Worm (Caenorhabditis elegans): ENCODE results near the gene F38A5.8.

- TF ChIP-seq nhr-237 (tag; optimal IDR thresholded peaks at IDR 0.05): no peak
- no peak for TF ChIP-seq ctbp-1 (GFP tag; IDR thresholded peaks at IDR 0.05)
- no peak for TF ChIP-seq nhr-41 (GFP tag; IDR thresholded peaks at IDR 0.05)
- no peak for TF ChIP-seq pha-4 (GFP tag; IDR thresholded peaks at IDR 0.05)
- no peak for TF ChIP-seq pha-4 (tag; optimal IDR thresholded peaks at IDR 0.05)
- TF ChIP-seq D1046.2 (GFP tag; IDR thresholded peaks at IDR 0.05): no peak
- TF ChIP-seq spr-1 (tag; optimal IDR thresholded peaks at IDR 0.05): no peak
- TF ChIP-seq ZK337.2 (GFP tag; IDR thresholded peaks at IDR 0.05): no peak
- no peak for TF ChIP-seq F37D6.2 (tag; optimal IDR thresholded peaks at IDR 0.05)
- TF ChIP-seq unc-62 (GFP tag; optimal IDR thresholded peaks at IDR 0.05 in 1 of 2): no peak
- TF ChIP-seq unc-62 (tag; optimal IDR thresholded peaks at IDR 0.05): no peak
- no peak for TF ChIP-seq skn-1 (tag; optimal IDR thresholded peaks at IDR 0.05)
- TF ChIP-seq aly-2 (tag; optimal IDR thresholded peaks at IDR 0.05): no peak
Measured at ce11 chrIV:6646905-6647304, 47.4 kb downstream of the F38A5.8 start.
